Worm (Caenorhabditis elegans) whole organism, L4 larva: Measurements from ENCODE around the gene dpy-8.

Experiments
- ZK546.5 ChIP-seq, 2 experiments: sonication (generic microtip); optimal IDR thresholded peaks; 2 replicates each; lab custom pipeline; 2017; ENCODE audit warnings: missing biosample characterization in 2 of 2, missing genetic modification characterization in 2 of 2
- aha-1 ChIP-seq: fragments of 150-350 bp; peaks from one replicate; lab custom pipeline; 2014; ENCODE audit warnings: missing biosample characterization, missing genetic modification characterization
- arid-1 ChIP-seq: fragments of 200-800 bp; sonication (Bioruptor generic); conservative IDR thresholded peaks from 2 replicates; pipeline ENCODE4 v1.3.6; 2022; ENCODE audit warnings: missing genetic modification reagents, missing genetic modification characterization, missing compliant biosample characterization
- php-3 ChIP-seq: fragments of 200-800 bp; sonication (Bioruptor generic); IDR thresholded peaks from 2 replicates; pipeline ENCODE4 v1.3.6; 2022; ENCODE audit warnings: missing genetic modification reagents, missing genetic modification characterization, missing compliant biosample characterization

dpy-8 gene

DNA sequence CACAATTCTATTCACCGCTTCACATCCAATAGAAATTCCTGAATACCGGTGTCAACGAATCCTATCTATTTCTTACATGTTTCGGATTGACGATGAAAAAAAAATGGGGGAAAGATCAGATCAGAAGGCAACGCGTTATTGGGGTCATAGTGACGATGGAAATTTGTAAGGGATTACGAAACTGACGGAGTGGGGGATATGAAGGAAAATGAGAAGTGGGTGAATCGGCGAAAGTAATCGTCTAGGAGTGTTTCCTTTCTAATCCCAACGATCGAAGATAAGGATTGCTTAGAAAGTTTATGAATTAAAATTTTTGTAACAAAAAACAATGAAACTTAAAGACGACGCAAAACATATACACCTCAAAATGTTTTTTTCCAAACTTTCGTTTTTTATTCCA, 51.3 kb downstream of the dpy-8 start:
- no peak for TF ChIP-seq php-3 (GFP tag; lab: Robert Waterston, UW)
- no peak for TF ChIP-seq ZK546.5 (tag; optimal IDR thresholded peaks at IDR 0.05; lab: Kevin White, UChicago)
- TF ChIP-seq aha-1 (tag; lab: Kevin White, UChicago), result peak; percentile 66
- TF ChIP-seq arid-1, result no peak
